Worm (Caenorhabditis elegans) whole organism, young adult: ENCODE results near the gene degt-1.

ENCODE experiments used
- F39B2.1 ChIP-seq: fragments of 200-800 bp; sonication (Bioruptor generic); IDR thresholded peaks from 2 replicates; pipeline ENCODE4 v1.3.6; 2022; ENCODE audit warnings: missing genetic modification reagents, missing genetic modification characterization, missing compliant biosample characterization
- Y56A3A.18 ChIP-seq: fragments of 200-800 bp; sonication (Bioruptor generic); IDR thresholded peaks from 2 replicates; pipeline ENCODE4 v1.3.6; 2022; ENCODE audit warnings: missing genetic modification reagents, missing genetic modification characterization, missing compliant biosample characterization
- Y79H2A.3 ChIP-seq: fragments of 200-800 bp; sonication (Bioruptor generic); conservative IDR thresholded peaks from 2 replicates; pipeline ENCODE4 v1.3.6; 2022; ENCODE audit warnings: missing genetic modification reagents, missing genetic modification characterization, missing compliant biosample characterization
- fkh-3 ChIP-seq: sonication (generic microtip); optimal IDR thresholded peaks from 2 replicates; lab custom pipeline; 2016; ENCODE audit warnings: mild to moderate bottlenecking, missing genetic modification characterization, missing compliant biosample characterization
- madf-3 ChIP-seq: fragments of 200-800 bp; sonication (Bioruptor generic); IDR thresholded peaks from 2 replicates; pipeline ENCODE4 v1.3.6; 2022; ENCODE audit warnings: missing genetic modification reagents, missing genetic modification characterization, missing compliant biosample characterization
- nfyb-1 ChIP-seq: fragments of 200-800 bp; sonication (Bioruptor generic); IDR thresholded peaks from 2 replicates; pipeline ENCODE4 v1.3.6; 2022; ENCODE audit warnings: missing genetic modification reagents, missing genetic modification characterization, missing compliant biosample characterization
- unc-62 ChIP-seq: fragments of 150-350 bp; optimal IDR thresholded peaks from 2 replicates; lab custom pipeline; 2014; ENCODE audit warnings: missing biosample characterization, missing genetic modification reagents, missing genetic modification characterization
- xnd-1 ChIP-seq: sonication (generic microtip); optimal IDR thresholded peaks from 2 replicates; lab custom pipeline; 2016; ENCODE audit warnings: missing genotype, missing genetic modification reagents, missing genetic modification characterization, missing compliant biosample characterization

DNA sequence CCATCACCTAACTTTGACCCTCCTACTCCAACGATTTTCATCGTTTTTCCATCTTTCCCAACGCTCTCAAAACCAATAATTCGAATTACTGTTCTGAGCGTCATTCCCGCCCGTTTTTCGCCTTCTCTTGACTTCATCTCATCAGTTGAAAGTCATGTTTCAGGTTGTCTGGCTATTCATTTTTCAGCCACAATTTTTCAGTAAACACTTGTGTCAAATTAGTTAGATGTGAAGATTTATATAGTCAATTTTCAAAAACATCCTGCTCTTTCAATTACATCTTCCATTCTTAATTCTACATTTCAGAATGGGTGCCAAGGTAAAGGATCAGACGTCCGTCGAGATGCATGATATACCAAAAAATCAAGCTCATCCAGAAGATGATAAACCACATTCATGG lies 32.5 kb downstream of the degt-1 start, which contains the start of gene del-6:
- TF ChIP-seq unc-62 (no peak), xnd-1 (tag; lab: Kevin White, UChicago) (no peak), fkh-3 (tag; lab: Kevin White, UChicago) (no peak), Y79H2A.3 (no peak), nfyb-1 (GFP tag; lab: Robert Waterston, UW) (no peak), F39B2.1 (GFP tag; lab: Robert Waterston, UW) (no peak), madf-3 (GFP tag; lab: Robert Waterston, UW) (no peak), Y56A3A.18 (no peak)
